Worm (Caenorhabditis elegans) whole organism, late embryonic: Measurements from ENCODE around the gene C16C10.8.

ENCODE experiments used
- T23F11.4 ChIP-seq: fragments of 200-800 bp; sonication (Bioruptor generic); optimal IDR thresholded peaks from 2 replicates; lab custom pipeline; 2018; ENCODE audit warnings: mild to moderate bottlenecking, missing genetic modification characterization, missing compliant biosample characterization
- ama-1 ChIP-seq: fragments of 150-350 bp; optimal IDR thresholded peaks from 2 replicates; lab custom pipeline; 2014
- ceh-31 ChIP-seq: sonication (generic microtip); optimal IDR thresholded peaks from 2 replicates; lab custom pipeline; 2016; ENCODE audit warnings: missing genetic modification characterization, missing compliant biosample characterization
- che-1 ChIP-seq: sonication (generic microtip); optimal IDR thresholded peaks from 2 replicates; lab custom pipeline; 2016; ENCODE audit warnings: mild to moderate bottlenecking, missing genetic modification characterization, missing compliant biosample characterization
- gmeb-2 ChIP-seq: sonication (generic microtip); optimal IDR thresholded peaks from 2 replicates; lab custom pipeline; 2016; ENCODE audit warnings: missing genetic modification characterization, inconsistent platforms, missing compliant biosample characterization
- hlh-6 ChIP-seq: sonication (generic microtip); optimal IDR thresholded peaks from 2 replicates; lab custom pipeline; 2016; ENCODE audit warnings: missing genotype, missing genetic modification characterization, missing compliant biosample characterization
- lim-6 ChIP-seq: sonication (generic microtip); optimal IDR thresholded peaks from 2 replicates; lab custom pipeline; 2016; ENCODE audit warnings: missing genetic modification characterization, missing compliant biosample characterization
- lin-11 ChIP-seq: fragments of 200-800 bp; sonication (Bioruptor generic); optimal IDR thresholded peaks from 2 replicates; lab custom pipeline; 2018; ENCODE audit warnings: mild to moderate bottlenecking, missing genetic modification characterization, missing compliant biosample characterization
- pha-4 ChIP-seq: fragments of 150-350 bp; optimal IDR thresholded peaks from 2 replicates; lab custom pipeline; 2018; ENCODE audit warnings: missing biosample characterization, missing genetic modification reagents, missing genetic modification characterization
- tbx-2 ChIP-seq: sonication (generic microtip); optimal IDR thresholded peaks from 2 replicates; lab custom pipeline; 2016; ENCODE audit warnings: missing genetic modification characterization, missing compliant biosample characterization
- unc-3 ChIP-seq, 2 experiments: fragments of 200-800 bp in 1 of 2; sonication (Bioruptor generic) in 1 of 2; sonication (generic microtip) in 1 of 2; conservative IDR thresholded peaks in 1 of 2; optimal IDR thresholded peaks in 1 of 2; 2 replicates each; pipeline versions ENCODE4 v1.3.6 to Lab custom; 2016 to 2022; ENCODE audit warnings: missing compliant biosample characterization in 2 of 2, missing genetic modification characterization in 2 of 2, missing genetic modification reagents in 1 of 2
- unc-55 ChIP-seq: sonication (generic microtip); optimal IDR thresholded peaks from 2 replicates; lab custom pipeline; 2017; ENCODE audit warnings: missing biosample characterization, missing genetic modification reagents, missing genetic modification characterization
- ztf-16 ChIP-seq: sonication (generic microtip); optimal IDR thresholded peaks from 2 replicates; lab custom pipeline; 2017; ENCODE audit warnings: missing genetic modification characterization, missing compliant biosample characterization

- no peak for TF ChIP-seq lin-11 (tag; lab: Kevin White, UChicago)
- no peak for TF ChIP-seq gmeb-2 (tag; lab: Kevin White, UChicago)
- TF ChIP-seq unc-55 (GFP tag; lab: Kevin White, UChicago), result no peak
- TF ChIP-seq ceh-31 (tag; lab: Kevin White, UChicago), result no peak
- TF ChIP-seq che-1 (tag; lab: Kevin White, UChicago), result no peak
- TF ChIP-seq T23F11.4 (GFP tag; lab: Kevin White, UChicago), result no peak
- TF ChIP-seq pha-4 (tag; lab: Kevin White, UChicago), result no peak
- TF ChIP-seq unc-3 (GFP tag; conservative IDR thresholded peaks at IDR 0.05; lab: Robert Waterston, UW), result no peak
- TF ChIP-seq unc-3 (tag; optimal IDR thresholded peaks at IDR 0.05; lab: Kevin White, UChicago), result no peak
- no peak for TF ChIP-seq hlh-6 (tag; lab: Kevin White, UChicago)
- no peak for TF ChIP-seq tbx-2 (tag; lab: Kevin White, UChicago)
- no peak for TF ChIP-seq lim-6
- TF ChIP-seq ama-1 (lab: Kevin White, UChicago), result no peak
- no peak for TF ChIP-seq ztf-16 (tag; lab: Kevin White, UChicago)
Observed at ce11 chrIII:4168665-4169064, 4.7 kb upstream of the C16C10.8 start, which contains the start of gene ccdc-55.
